Fruit fly (Drosophila melanogaster): ENCODE results near the gene CG33310.

Gene CG33310

dm6 chr2L:15057225-15058117 lies 30.8 kb downstream of the CG33310 start, which contains the start of gene ck (continued):
- TF ChIP-seq bsh (GFP tag; optimal IDR thresholded peaks at IDR 0.05): no peak
- TF ChIP-seq hth (optimal IDR thresholded peaks at IDR 0.05): no peak
- no peak for TF ChIP-seq maf-S (GFP tag; optimal IDR thresholded peaks at IDR 0.05)
- no peak for TF ChIP-seq corto (GFP tag; optimal IDR thresholded peaks at IDR 0.05)
- no peak for TF ChIP-seq wor (GFP tag; IDR thresholded peaks at IDR 0.05)
- no peak for TF ChIP-seq Oaz (GFP tag; IDR thresholded peaks at IDR 0.05)
- no peak for TF ChIP-seq chn (GFP tag; optimal IDR thresholded peaks at IDR 0.05)
- TF ChIP-seq ERR (GFP tag; optimal IDR thresholded peaks at IDR 0.05): no peak
- TF ChIP-seq unc-4 (GFP tag; IDR thresholded peaks at IDR 0.05; ENCODE audit: partially characterized antibody): peak; percentile 54
- TF ChIP-seq kah (GFP tag; optimal IDR thresholded peaks at IDR 0.05): peak; percentile 70
- no peak for TF ChIP-seq toy (GFP tag; IDR thresholded peaks at IDR 0.05)
- no peak for TF ChIP-seq Ets65A (GFP tag)
- TF ChIP-seq CG42726 (GFP tag; IDR thresholded peaks at IDR 0.05; ENCODE audit: partially characterized antibody): 0 out of 2 replicates have a peak, but pooled peaks have one; percentile 51
- TF ChIP-seq CG10462 (GFP tag; optimal IDR thresholded peaks at IDR 0.05): no peak
- no peak for TF ChIP-seq CG7928 (GFP tag; optimal IDR thresholded peaks at IDR 0.05)
- no peak for TF ChIP-seq Kr (GFP tag; optimal IDR thresholded peaks at IDR 0.05)
- TF ChIP-seq CG2889 (GFP tag; IDR thresholded peaks at IDR 0.05): no peak
- no peak for TF ChIP-seq fu2 (GFP tag; optimal IDR thresholded peaks at IDR 0.05)
- TF ChIP-seq Jarid2 (GFP tag; optimal IDR thresholded peaks at IDR 0.05): peak; percentile 50
- peak; percentile 24 for TF ChIP-seq bcd (GFP tag; optimal IDR thresholded peaks at IDR 0.05)
- no peak for TF ChIP-seq Neu2 (GFP tag; optimal IDR thresholded peaks at IDR 0.05; ENCODE audit: borderline replicate concordance)
- TF ChIP-seq TFAM (GFP tag; optimal IDR thresholded peaks at IDR 0.05): no peak
- TF ChIP-seq CG13296 (GFP tag; optimal IDR thresholded peaks at IDR 0.05): no peak
- TF ChIP-seq CG31365 (tag; optimal IDR thresholded peaks at IDR 0.05): peak; percentile 77
- TF ChIP-seq so (GFP tag; IDR thresholded peaks at IDR 0.05): no peak
- no peak for TF ChIP-seq Adf1 (GFP tag; IDR thresholded peaks at IDR 0.05)
- TF ChIP-seq seq (GFP tag; IDR thresholded peaks at IDR 0.05): no peak
- no peak for TF ChIP-seq CG18011 (GFP tag; optimal IDR thresholded peaks at IDR 0.05)
- no peak for TF ChIP-seq Awh (GFP tag; IDR thresholded peaks at IDR 0.05)
- TF ChIP-seq gem (tag; optimal IDR thresholded peaks at IDR 0.05): no peak
- peak; percentile 13 for TF ChIP-seq CG4617 (GFP tag; optimal IDR thresholded peaks at IDR 0.05; ENCODE audit: borderline replicate concordance)
- TF ChIP-seq Dad (GFP tag; optimal IDR thresholded peaks at IDR 0.05): no peak
- TF ChIP-seq Myb (GFP tag; optimal IDR thresholded peaks at IDR 0.05): peak; percentile 77
- TF ChIP-seq chm (GFP tag; IDR thresholded peaks at IDR 0.05): no peak; the same call in 1 of the 2 replicates
- peak; percentile 21 for TF ChIP-seq p53 (GFP tag; optimal IDR thresholded peaks at IDR 0.05)
- TF ChIP-seq CG6791 (GFP tag; IDR thresholded peaks at IDR 0.05; ENCODE audit: partially characterized antibody): peak; percentile 85
- no peak for TF ChIP-seq fd96Cb (tag; optimal IDR thresholded peaks at IDR 0.05)
- no peak for TF ChIP-seq CG1832 (GFP tag; optimal IDR thresholded peaks at IDR 0.05)
- no peak for TF ChIP-seq CG14965 (GFP tag; optimal IDR thresholded peaks at IDR 0.05; ENCODE audit: borderline replicate concordance)
- no peak for TF ChIP-seq CG17802 (tag; optimal IDR thresholded peaks at IDR 0.05)
- no peak for TF ChIP-seq CG6175 (GFP tag; IDR thresholded peaks at IDR 0.05)
- peak; percentile 23 for TF ChIP-seq CG13894 (tag; optimal IDR thresholded peaks at IDR 0.05)
- TF ChIP-seq gro (GFP tag; optimal IDR thresholded peaks at IDR 0.05): no peak
- TF ChIP-seq tx (GFP tag; optimal IDR thresholded peaks at IDR 0.05): no peak
- no peak for TF ChIP-seq caup (GFP tag; optimal IDR thresholded peaks at IDR 0.05; ENCODE audit: severe bottlenecking)
- TF ChIP-seq CG11504 (tag; optimal IDR thresholded peaks at IDR 0.05): no peak
- TF ChIP-seq Elba2 (GFP tag; optimal IDR thresholded peaks at IDR 0.05): peak; percentile 89
- no peak for TF ChIP-seq CG6254 (GFP tag; optimal IDR thresholded peaks at IDR 0.05)
- TF ChIP-seq Hr51 (GFP tag; optimal IDR thresholded peaks at IDR 0.05): no peak
